Worm (Caenorhabditis elegans) whole organism, midembryonic: Measurements from ENCODE around the gene C16C8.7.
"Not testable (repeated sequence)": the region's sequence is repeated elsewhere in the genome, so short reads cannot be mapped to it uniquely, and the experiment has no call there.

Experiments used
- T22C8.4 ChIP-seq: fragments of 200-800 bp; sonication (Bioruptor generic); IDR thresholded peaks from 2 replicates; pipeline ENCODE4 v1.3.6; 2022; ENCODE audit warnings: missing genetic modification characterization, missing compliant biosample characterization
- cog-1 ChIP-seq: sonication (generic microtip); optimal IDR thresholded peaks from 2 replicates; lab custom pipeline; 2016; ENCODE audit warnings: missing genetic modification characterization, missing compliant biosample characterization
- flt-1 ChIP-seq: fragments of 200-800 bp; sonication (Bioruptor generic); IDR thresholded peaks from 2 replicates; pipeline ENCODE4 v1.3.6; 2022; ENCODE audit warnings: missing genetic modification characterization, missing compliant biosample characterization
- klf-2 ChIP-seq: fragments of 200-800 bp; sonication (Bioruptor generic); conservative IDR thresholded peaks from 2 replicates; pipeline ENCODE4 v1.3.6; 2022; ENCODE audit warnings: missing genetic modification reagents, missing genetic modification characterization, missing compliant biosample characterization
- med-1 ChIP-seq: sonication (generic microtip); optimal IDR thresholded peaks from 2 replicates; lab custom pipeline; 2017; ENCODE audit warnings: missing genetic modification characterization, mild to moderate bottlenecking, missing compliant biosample characterization, antibody characterized with exemption, missing genetic modification reagents; ENCODE audit not compliant: insufficient read depth
- ref-1 ChIP-seq: fragments of 200-800 bp; sonication (Bioruptor generic); conservative IDR thresholded peaks from 2 replicates; pipeline ENCODE4 v1.3.6; 2022; ENCODE audit warnings: missing genetic modification reagents, missing genetic modification characterization, missing compliant biosample characterization
- tab-1 ChIP-seq: fragments of 200-800 bp; sonication (Bioruptor generic); IDR thresholded peaks from 2 replicates; pipeline ENCODE4 v1.3.6; 2022; ENCODE audit warnings: missing genetic modification characterization, missing compliant biosample characterization
- ztf-23 ChIP-seq: fragments of 200-800 bp; sonication (Bioruptor generic); IDR thresholded peaks from 2 replicates; pipeline ENCODE4 v1.3.6; 2022; ENCODE audit warnings: missing genetic modification reagents, missing genetic modification characterization, missing compliant biosample characterization
- ztf-29 ChIP-seq: fragments of 200-800 bp; sonication (Bioruptor generic); IDR thresholded peaks from 2 replicates; pipeline ENCODE4 v1.3.6; 2022; ENCODE audit warnings: missing genetic modification reagents, missing genetic modification characterization, missing compliant biosample characterization

C16C8.7 gene

DNA sequence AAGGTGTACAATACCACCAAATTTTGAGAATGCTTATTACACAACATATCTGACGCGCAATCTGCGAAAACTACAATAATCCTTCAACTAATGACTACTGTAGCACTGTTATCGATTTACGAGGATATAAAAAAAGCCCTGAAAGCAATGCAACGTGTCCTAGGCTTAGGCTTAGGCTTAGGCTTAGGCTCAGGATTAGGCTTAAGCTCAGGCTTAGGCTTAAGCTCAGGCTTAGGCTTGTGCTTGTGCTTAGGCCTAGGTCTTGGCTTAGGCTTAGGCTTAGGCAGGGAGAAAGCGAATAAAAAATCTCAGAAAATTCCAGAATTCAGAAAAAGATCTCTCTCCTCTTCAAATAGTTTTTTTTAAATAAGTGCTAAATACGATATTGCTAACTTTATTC is 749 bp downstream of the C16C8.7 start:
- no peak for TF ChIP-seq ref-1 (GFP tag; lab: Robert Waterston, UW)
- no peak for TF ChIP-seq klf-2 (GFP tag; lab: Robert Waterston, UW)

DNA sequence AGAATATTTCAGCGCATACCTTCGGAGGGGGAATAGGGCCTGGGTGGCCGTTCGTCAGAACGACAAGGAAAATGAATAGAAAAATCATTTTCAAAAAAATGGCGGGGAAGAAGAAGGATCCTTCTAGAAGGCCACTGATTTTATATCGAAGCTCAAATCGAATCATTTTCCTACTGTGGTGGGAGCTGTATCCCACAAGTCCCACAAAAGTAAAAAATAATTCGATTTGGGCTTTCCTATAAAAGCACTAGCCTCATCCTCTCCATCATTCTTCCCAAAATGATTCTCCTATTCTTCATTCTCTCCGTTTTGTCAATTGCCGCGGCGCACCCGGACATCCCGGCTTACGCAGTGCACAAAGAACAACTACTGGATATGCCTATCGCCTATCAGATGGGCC is 1.7 kb downstream of the C16C8.7 start, which contains the start of the genes C16C8.26 and C16C8.19:
Gene C16C8.26 (minus strand): TSS at position 101 of the 400 bp plus-strand sequence.
Gene C16C8.19 (plus strand): TSS at position 279 of the 400 bp plus-strand sequence.
- TF ChIP-seq cog-1 (tag; lab: Kevin White, UChicago), result no peak
- no peak for TF ChIP-seq tab-1 (GFP tag; lab: Robert Waterston, UW)
- TF ChIP-seq flt-1 (GFP tag; lab: Robert Waterston, UW), result no peak
- TF ChIP-seq ztf-23 (GFP tag; lab: Robert Waterston, UW), result no peak
- TF ChIP-seq klf-2 (GFP tag; lab: Robert Waterston, UW), result no peak
- no peak for TF ChIP-seq T22C8.4 (GFP tag; lab: Robert Waterston, UW)
- no peak for TF ChIP-seq ref-1 (GFP tag; lab: Robert Waterston, UW)
- TF ChIP-seq med-1 (GFP tag; lab: Kevin White, UChicago), result no peak
- TF ChIP-seq ztf-29 (GFP tag; lab: Robert Waterston, UW), result no peak; the same call in 1 of the 2 replicates

DNA sequence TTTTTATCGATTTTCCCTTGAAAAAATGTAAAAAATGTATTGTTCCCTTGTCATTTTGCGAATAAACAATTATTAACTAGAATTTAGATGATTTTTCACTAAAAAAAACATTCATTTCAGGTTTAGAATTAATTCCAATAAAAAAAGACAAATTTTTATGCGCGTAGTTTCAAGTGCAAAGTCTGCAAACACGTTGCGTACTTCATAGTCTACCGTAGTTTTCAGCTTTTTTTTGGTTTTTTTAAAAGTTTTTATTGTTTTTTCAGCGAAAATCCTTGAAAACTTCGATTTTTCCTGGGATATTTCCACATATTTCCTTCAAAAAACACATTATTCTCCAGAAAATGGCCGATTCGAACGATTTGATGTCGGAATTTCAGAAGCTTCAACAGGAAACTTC is 6.4 kb downstream of the C16C8.7 start, which contains the start of gene C16C8.11:
Gene C16C8.11 (plus strand): TSS at position 188 of the 400 bp plus-strand sequence.
- TF ChIP-seq ref-1 (GFP tag; lab: Robert Waterston, UW), result no peak
- no peak for TF ChIP-seq klf-2 (GFP tag; lab: Robert Waterston, UW)
- no peak for TF ChIP-seq ztf-23 (GFP tag; lab: Robert Waterston, UW)
- TF ChIP-seq tab-1 (GFP tag; lab: Robert Waterston, UW), result no peak
- no peak for TF ChIP-seq cog-1 (tag; lab: Kevin White, UChicago)
- TF ChIP-seq flt-1 (GFP tag; lab: Robert Waterston, UW), result no peak
- TF ChIP-seq T22C8.4 (GFP tag; lab: Robert Waterston, UW), result no peak
- TF ChIP-seq ztf-29 (GFP tag; lab: Robert Waterston, UW), result no peak
- no peak for TF ChIP-seq med-1 (GFP tag; lab: Kevin White, UChicago)

DNA sequence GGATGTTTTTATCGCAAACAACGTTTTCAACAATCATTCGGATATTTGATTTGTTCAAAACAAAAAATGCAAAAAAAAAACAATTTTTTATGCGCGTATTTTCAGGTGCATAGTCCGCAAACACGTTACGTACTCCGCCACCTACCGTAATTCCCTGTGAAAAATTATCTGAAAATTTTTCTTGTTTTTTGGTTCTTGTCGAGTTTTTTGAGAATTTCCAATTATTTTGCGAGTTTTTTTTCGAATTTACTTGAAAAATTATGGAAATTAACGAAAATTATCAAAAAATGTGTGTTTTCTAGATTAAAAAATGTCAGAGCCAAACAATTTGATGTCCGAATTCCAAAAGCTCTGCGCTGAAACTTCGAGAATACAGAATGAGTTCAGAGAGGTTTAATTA is 7.5 kb downstream of the C16C8.7 start, which contains the start of gene C16C8.12:
Gene C16C8.12 (plus strand): TSS at position 301 of the 400 bp plus-strand sequence.
- TF ChIP-seq cog-1 (tag; lab: Kevin White, UChicago) (no peak), ztf-23 (GFP tag; lab: Robert Waterston, UW) (no peak), T22C8.4 (GFP tag; lab: Robert Waterston, UW) (no peak), med-1 (GFP tag; lab: Kevin White, UChicago) (no peak), ref-1 (GFP tag; lab: Robert Waterston, UW) (no peak), klf-2 (GFP tag; lab: Robert Waterston, UW) (no peak), ztf-29 (GFP tag; lab: Robert Waterston, UW) (no peak), tab-1 (GFP tag; lab: Robert Waterston, UW) (no peak)

DNA sequence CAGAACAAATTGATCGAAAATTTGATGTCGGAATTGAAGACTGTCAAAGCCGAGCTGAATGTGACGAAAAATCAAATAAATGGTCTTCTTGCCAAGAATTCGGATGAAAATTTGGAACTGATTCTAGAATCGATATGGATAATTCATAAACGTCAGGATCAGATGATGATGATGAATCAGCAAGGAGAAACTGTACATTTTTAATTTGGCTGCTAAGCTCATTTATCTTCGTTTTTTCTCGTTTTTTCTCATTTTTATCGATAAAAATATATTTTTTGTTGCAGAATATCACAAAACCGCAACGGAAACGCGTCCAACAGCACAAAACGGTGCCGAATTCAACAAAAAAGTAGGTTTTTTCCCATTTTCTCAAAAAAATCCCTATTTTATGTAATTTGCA is 10.4 kb downstream of the C16C8.7 start, which contains the start of gene C16C8.14:
Gene C16C8.14 (plus strand): TSS at position 301 of the 400 bp plus-strand sequence.
- not testable (repeated sequence) for TF ChIP-seq cog-1 (tag; lab: Kevin White, UChicago); ref-1 (GFP tag; lab: Robert Waterston, UW); T22C8.4 (GFP tag; lab: Robert Waterston, UW)

DNA sequence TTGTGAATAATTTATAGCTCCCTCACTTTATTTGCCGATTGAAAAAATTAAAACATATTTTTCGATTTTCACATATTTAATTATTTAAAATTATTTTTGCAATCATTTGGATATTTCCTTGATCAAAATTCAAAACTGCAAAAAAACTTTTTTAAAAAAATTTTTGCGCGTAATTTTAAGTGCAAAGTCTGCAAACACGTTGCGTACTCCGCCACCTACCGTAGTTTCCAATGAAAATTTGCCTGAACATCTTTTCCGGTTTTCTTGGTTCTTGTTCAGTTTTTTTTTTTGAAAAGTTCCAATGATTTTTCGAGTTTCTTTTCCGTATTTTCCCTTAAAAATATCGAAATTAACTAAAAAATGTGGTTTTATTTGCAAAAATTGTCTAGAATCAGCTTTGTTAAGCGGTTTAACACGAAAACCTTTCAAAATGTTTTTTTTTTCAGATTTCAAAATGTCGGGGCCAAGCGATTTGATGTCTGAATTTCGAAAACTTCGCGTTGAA is 11.1 kb downstream of the C16C8.7 start, which contains the start of gene C16C8.25:
Gene C16C8.25 (plus strand): TSS at position 455 of the 505 bp plus-strand sequence.
- no peak for TF ChIP-seq flt-1 (GFP tag; lab: Robert Waterston, UW)
- no peak for TF ChIP-seq med-1 (GFP tag; lab: Kevin White, UChicago)
- TF ChIP-seq ref-1 (GFP tag; lab: Robert Waterston, UW), result no peak
- TF ChIP-seq tab-1 (GFP tag; lab: Robert Waterston, UW), result no peak
- TF ChIP-seq T22C8.4 (GFP tag; lab: Robert Waterston, UW), result no peak
- no peak for TF ChIP-seq cog-1 (tag; lab: Kevin White, UChicago)

DNA sequence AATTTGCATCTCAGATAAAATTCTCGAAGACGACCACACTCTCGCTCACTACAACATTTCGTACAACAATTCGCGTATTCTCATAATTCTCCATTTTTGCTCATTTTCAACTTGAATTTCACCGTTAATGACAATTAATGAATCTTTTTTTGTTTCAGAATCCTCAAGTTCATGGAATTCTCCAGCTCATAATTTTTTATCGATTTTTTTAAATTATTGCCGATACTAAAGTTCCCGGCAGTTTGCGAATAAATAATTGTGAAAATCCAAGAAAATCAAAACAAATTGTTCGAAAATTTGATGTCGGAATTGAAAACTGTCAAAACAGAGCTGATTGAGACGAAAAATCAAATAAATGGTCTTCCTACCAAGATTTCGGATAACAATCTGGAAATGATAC is 12.0 kb downstream of the C16C8.7 start, which contains the start of gene C16C8.21:
Gene C16C8.21 (plus strand): TSS at position 301 of the 400 bp plus-strand sequence.
- TF ChIP-seq tab-1 (GFP tag; lab: Robert Waterston, UW), result no peak
- no peak for TF ChIP-seq cog-1 (tag; lab: Kevin White, UChicago)
- TF ChIP-seq ref-1 (GFP tag; lab: Robert Waterston, UW), result no peak
- TF ChIP-seq ztf-23 (GFP tag; lab: Robert Waterston, UW), result no peak
- TF ChIP-seq klf-2 (GFP tag; lab: Robert Waterston, UW), result no peak
- TF ChIP-seq T22C8.4 (GFP tag; lab: Robert Waterston, UW), result no peak
- TF ChIP-seq flt-1 (GFP tag; lab: Robert Waterston, UW), result no peak
- TF ChIP-seq med-1 (GFP tag; lab: Kevin White, UChicago), result no peak

DNA sequence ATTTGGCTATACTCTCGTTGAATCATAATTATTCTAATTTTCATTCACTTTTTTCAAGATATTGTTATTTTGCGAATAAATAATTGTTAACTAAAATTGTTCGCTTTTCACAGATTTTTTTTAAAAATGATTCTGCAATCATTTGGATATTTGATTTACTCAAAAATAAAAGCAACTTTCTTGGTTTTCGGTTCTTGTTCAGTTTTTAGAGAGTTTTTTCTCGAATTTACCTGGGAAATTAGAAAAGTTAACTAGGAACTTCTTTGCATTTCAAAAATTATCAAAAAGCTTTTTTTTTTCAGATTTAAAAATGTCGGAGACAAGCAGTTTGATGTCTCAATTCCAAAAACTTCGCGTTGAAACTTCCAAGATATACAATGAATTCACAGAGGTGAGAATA is 13.3 kb downstream of the C16C8.7 start, which contains the start of the genes C16C8.20 and gldi-6:
Gene C16C8.20 (plus strand): TSS at position 301 of the 400 bp plus-strand sequence.
Gene gldi-6 (plus strand): TSS at position 301 of the 400 bp plus-strand sequence.
- TF ChIP-seq T22C8.4 (GFP tag; lab: Robert Waterston, UW) (no peak), tab-1 (GFP tag; lab: Robert Waterston, UW) (no peak), ztf-29 (GFP tag; lab: Robert Waterston, UW) (no peak), med-1 (GFP tag; lab: Kevin White, UChicago) (no peak), cog-1 (tag; lab: Kevin White, UChicago) (no peak), klf-2 (GFP tag; lab: Robert Waterston, UW) (no peak), flt-1 (GFP tag; lab: Robert Waterston, UW) (no peak), ztf-23 (GFP tag; lab: Robert Waterston, UW) (no peak), ref-1 (GFP tag; lab: Robert Waterston, UW) (no peak)

DNA sequence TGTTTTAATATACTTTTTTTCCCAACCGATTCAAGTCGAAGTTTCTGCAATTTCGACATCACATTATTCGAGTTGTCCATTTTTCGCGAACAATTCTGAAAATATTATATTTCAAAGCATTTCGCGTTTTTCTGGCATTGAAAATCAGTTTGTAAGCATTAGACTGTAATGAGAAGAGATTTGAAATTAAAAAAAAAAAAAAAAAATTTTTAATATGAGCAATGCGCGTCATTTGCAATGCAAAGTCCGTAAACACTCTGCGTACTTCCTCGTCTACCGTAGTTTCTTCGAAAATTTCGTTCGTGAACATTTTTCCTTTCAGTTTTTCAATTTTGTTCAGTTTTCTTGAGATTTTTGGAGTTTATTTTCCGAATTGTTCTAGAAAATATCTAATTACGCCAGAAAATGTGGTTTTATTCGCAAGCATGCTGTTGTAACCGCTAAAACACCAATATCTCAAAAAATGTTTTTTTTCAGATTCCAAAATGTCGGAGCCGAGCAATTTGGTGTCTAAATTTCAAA is 14.6 kb downstream of the C16C8.7 start, which contains the start of the genes C16C8.5 and C16C8.16:
Gene C16C8.5 (minus strand): TSS at position 101 of the 522 bp plus-strand sequence.
Gene C16C8.16 (plus strand): TSS at position 472 of the 522 bp plus-strand sequence.
- TF ChIP-seq tab-1 (GFP tag; lab: Robert Waterston, UW) (no peak), ref-1 (GFP tag; lab: Robert Waterston, UW) (no peak), T22C8.4 (GFP tag; lab: Robert Waterston, UW) (no peak)
